Worm (Caenorhabditis elegans): Measurements from ENCODE around the gene F23H11.7.

Gene F23H11.7

ce11 chrIII:919322-919721 lies at the start of gene F23H11.7:
F23H11.7 (minus strand) TSS chrIII:919422.
- TF ChIP-seq F52B5.7 (tag; optimal IDR thresholded peaks at IDR 0.05) (no peak), madf-3 (GFP tag; IDR thresholded peaks at IDR 0.05) (no peak), ztf-6 (GFP tag; IDR thresholded peaks at IDR 0.05) (no peak), hlh-26 (GFP tag; conservative IDR thresholded peaks at IDR 0.05) (no peak), mes-4 (tag; optimal IDR thresholded peaks at IDR 0.05) (no peak), cebp-1 (GFP tag; IDR thresholded peaks at IDR 0.05) (no peak), cebp-1 (tag; optimal IDR thresholded peaks at IDR 0.05) (no peak), sea-2 (GFP tag; IDR thresholded peaks at IDR 0.05) (no peak), F10E7.11 (tag; optimal IDR thresholded peaks at IDR 0.05) (no peak), Y53G8AR.9 (GFP tag; conservative IDR thresholded peaks at IDR 0.05) (no peak), xnd-1 (tag; optimal IDR thresholded peaks at IDR 0.05) (no peak), Y67H2A.10 (GFP tag; conservative IDR thresholded peaks at IDR 0.05) (no peak), snpc-3.4 (tag; optimal IDR thresholded peaks at IDR 0.05) (no peak), ztf-3 (GFP tag; optimal IDR thresholded peaks at IDR 0.05) (no peak), zfh-2 (GFP tag; conservative IDR thresholded peaks at IDR 0.05) (no peak), gei-17 (GFP tag; optimal IDR thresholded peaks at IDR 0.05) (no peak), rec-8 (tag; optimal IDR thresholded peaks at IDR 0.05) (no peak), snpc-4 (GFP tag; optimal IDR thresholded peaks at IDR 0.05) (no peak), snpc-4 (tag; optimal IDR thresholded peaks at IDR 0.05) (no peak), lsl-1 (GFP tag; optimal IDR thresholded peaks at IDR 0.05) (no peak), F39B2.1 (GFP tag; IDR thresholded peaks at IDR 0.05) (no peak), tbx-9 (tag; optimal IDR thresholded peaks at IDR 0.05; ENCODE audit: borderline replicate concordance) (no peak)

ce11 chrIII:966259-966658 lies 47.0 kb upstream of the F23H11.7 start:
- TF ChIP-seq repo-1 (tag; optimal IDR thresholded peaks at IDR 0.05) (no peak), ama-1 (optimal IDR thresholded peaks at IDR 0.05) (no peak), ama-1 (GFP tag; optimal IDR thresholded peaks at IDR 0.05) (no peak), hrde-1 (tag; optimal IDR thresholded peaks at IDR 0.05; ENCODE audit: borderline replicate concordance) (no peak), somi-1 (GFP tag; optimal IDR thresholded peaks at IDR 0.05) (no peak), T07F8.4 (tag; optimal IDR thresholded peaks at IDR 0.05) (no peak), B0336.3 (GFP tag; IDR thresholded peaks at IDR 0.05) (no peak), efl-1 (GFP tag; optimal IDR thresholded peaks at IDR 0.05) (no peak), hsf-1 (GFP tag; IDR thresholded peaks at IDR 0.05) (no peak), gei-17 (GFP tag; optimal IDR thresholded peaks at IDR 0.05) (no peak), sdz-38 (tag; optimal IDR thresholded peaks at IDR 0.05) (no peak), xnd-1 (tag; optimal IDR thresholded peaks at IDR 0.05) (no peak), bed-2 (GFP tag; IDR thresholded peaks at IDR 0.05) (no peak), F52B5.7 (tag; optimal IDR thresholded peaks at IDR 0.05) (no peak), F22D6.2 (tag; optimal IDR thresholded peaks at IDR 0.05) (no peak)

ce11 chrIII:964637-965036 lies 45.4 kb upstream of the F23H11.7 start:
- TF ChIP-seq rcor-1 (GFP tag; IDR thresholded peaks at IDR 0.05) (no peak), Y56A3A.18 (GFP tag; IDR thresholded peaks at IDR 0.05) (no peak), mcd-1 (GFP tag; IDR thresholded peaks at IDR 0.05) (no peak), egl-44 (GFP tag; IDR thresholded peaks at IDR 0.05) (no peak), snpc-3.4 (tag; optimal IDR thresholded peaks at IDR 0.05) (no peak), F57A8.1 (GFP tag; optimal IDR thresholded peaks at IDR 0.05) (no peak), hlh-12 (tag; optimal IDR thresholded peaks at IDR 0.05) (no peak), ztf-18 (tag; optimal IDR thresholded peaks at IDR 0.05) (no peak), ceh-27 (GFP tag; optimal IDR thresholded peaks at IDR 0.05) (no peak), Y95B8A.8 (GFP tag; IDR thresholded peaks at IDR 0.05) (no peak), zfh-2 (GFP tag; conservative IDR thresholded peaks at IDR 0.05) (no peak), C06A6.2 (GFP tag; conservative IDR thresholded peaks at IDR 0.05) (no peak)
